Fruit fly (Drosophila melanogaster) S2 (cell line): ENCODE data around the gene Jon99Ciii.
"Not testable (repeated sequence)": the region's sequence is repeated elsewhere in the genome, so short reads cannot be mapped to it uniquely, and the experiment has no call there.

Experiments used
- CG8478 ChIP-seq: fragments of >200 bp; optimal IDR thresholded peaks from 2 replicates; lab custom pipeline; 2018
- CTCF ChIP-seq, 2 experiments: fragments of >200 bp; optimal IDR thresholded peaks; 2 replicates each; lab custom pipeline; 2018

Gene Jon99Ciii

DNA sequence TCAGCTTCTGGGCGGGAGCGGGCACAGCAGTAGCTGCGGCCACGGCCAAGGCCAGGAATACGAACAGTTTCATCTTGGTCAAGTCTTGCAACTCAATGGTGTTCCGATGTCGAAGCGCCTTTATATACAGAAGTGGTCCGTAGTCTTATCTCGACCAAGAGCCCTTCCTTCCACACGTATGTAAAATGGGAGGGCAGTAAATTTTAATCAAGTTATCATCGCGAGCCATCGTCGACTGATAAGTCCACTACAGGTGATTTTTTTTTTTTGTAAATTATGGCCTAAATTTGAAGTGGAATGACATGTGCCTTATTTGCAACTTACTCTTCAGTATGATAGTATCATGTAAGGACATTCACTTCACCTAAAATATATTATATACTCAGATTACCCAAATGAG, 2.5 kb downstream of the Jon99Ciii start, which contains the start of gene Jon99Cii:
Gene Jon99Cii, minus strand, starts transcription at position 101 of the 400 bp plus-strand sequence.
- TF ChIP-seq CTCF (optimal IDR thresholded peaks at IDR 0.05; lab: Kevin White, UChicago); CG8478 (lab: Kevin White, UChicago): not testable (repeated sequence)

DNA sequence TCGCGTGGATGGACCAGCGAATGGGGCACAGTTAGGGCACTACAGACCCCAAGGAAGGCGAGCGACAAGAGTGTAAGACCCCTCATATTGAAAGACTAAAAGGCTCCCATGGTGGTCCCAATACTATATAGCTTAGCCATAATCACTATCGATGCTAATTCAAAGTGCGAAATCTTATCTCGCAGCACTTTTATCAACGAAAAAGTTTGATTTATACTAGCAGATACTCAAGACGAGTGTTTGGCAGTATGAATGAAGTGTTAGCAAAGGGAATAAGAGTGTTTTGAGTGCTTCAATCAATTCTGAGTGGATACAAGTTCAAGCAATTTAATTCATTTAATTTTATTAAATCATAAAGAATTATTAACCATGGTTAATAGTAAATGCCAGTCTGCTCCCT, 4.1 kb downstream of the Jon99Ciii start, which contains the start of gene Jon99Ci:
Gene Jon99Ci, minus strand, starts transcription at position 101 of the 400 bp plus-strand sequence.
- no peak for TF ChIP-seq CG8478 (lab: Kevin White, UChicago)
- TF ChIP-seq CTCF (optimal IDR thresholded peaks at IDR 0.05; lab: Kevin White, UChicago), result no peak

DNA sequence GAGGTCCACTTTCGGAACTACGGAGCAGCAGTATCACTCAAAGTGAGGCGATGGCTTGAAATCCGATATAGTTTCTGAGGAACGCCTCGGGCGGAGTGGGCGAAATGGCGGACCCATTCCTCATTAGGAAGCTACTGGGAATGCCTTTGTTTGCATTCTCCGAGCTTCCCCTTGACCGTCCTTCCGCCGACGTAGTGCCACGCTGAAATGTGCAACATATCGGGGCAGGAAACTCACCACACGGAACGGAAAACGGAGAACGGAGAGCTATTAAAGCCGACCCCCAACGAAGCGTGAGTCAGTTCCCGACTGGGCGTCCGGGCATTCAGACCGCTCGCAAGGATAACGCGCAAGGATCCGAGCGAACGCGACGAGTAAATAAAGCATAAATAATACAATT, 4.9 kb downstream of the Jon99Ciii start, which contains the start of gene CG15522:
Gene CG15522, plus strand, starts transcription at position 301 of the 400 bp plus-strand sequence.
- no peak for TF ChIP-seq CG8478 (lab: Kevin White, UChicago)
- TF ChIP-seq CTCF (optimal IDR thresholded peaks at IDR 0.05; lab: Kevin White, UChicago), result no peak

DNA sequence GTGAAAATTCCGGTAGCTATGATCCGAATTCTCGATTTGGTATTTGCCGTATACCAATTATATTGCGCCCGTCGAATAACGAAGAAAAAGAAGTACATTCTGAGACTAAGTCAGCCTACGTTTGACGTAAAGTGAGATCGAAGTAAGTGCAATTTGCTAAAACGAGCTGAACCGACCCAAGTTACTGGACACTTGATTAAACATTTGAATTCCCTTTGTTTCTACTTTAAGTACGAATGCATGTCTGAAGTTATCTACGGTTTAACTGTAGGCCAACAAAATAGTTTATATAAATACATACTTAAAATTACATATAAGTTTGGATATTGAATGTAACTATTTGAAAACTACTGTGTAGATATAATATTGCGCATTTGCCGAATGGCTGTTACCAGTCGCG, 8.3 kb downstream of the Jon99Ciii start, which contains the start of gene alpha-Man-Ic:
Gene alpha-Man-Ic, minus strand, starts transcription at position 101 of the 400 bp plus-strand sequence.
- no peak for TF ChIP-seq CG8478 (lab: Kevin White, UChicago)
- no peak for TF ChIP-seq CTCF (optimal IDR thresholded peaks at IDR 0.05; lab: Kevin White, UChicago)

DNA sequence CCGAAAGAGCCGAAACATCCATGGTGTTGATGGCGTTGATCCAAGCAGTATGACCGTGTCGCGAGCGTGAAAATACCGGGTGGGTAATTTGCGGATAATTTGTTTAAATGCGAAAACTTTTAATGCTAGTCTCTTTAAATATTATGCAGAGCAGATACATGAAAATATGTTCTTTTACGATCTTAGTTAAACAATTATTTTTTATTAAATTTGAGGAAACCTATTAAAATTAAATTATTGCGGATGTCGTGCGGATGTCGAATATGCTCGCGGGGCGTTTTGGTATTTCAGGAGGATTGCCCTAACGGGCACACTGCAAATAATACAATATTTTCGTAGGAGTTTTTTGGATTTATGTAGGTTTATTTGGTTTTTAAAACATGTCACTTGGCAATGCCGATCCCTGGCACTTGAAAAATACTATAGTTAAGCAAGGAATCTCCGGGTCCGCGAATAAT, 11.0 kb downstream of the Jon99Ciii start, which contains the start of the genes Cog7, CG42557 and CG42558:
Gene Cog7, minus strand, starts transcription at position 51 of the 458 bp plus-strand sequence.
Gene CG42557, plus strand, starts transcription at position 281 of the 458 bp plus-strand sequence.
Gene CG42558, plus strand, starts transcription at position 281 of the 458 bp plus-strand sequence.
- TF ChIP-seq CTCF (optimal IDR thresholded peaks at IDR 0.05; lab: Kevin White, UChicago), result no peak
- no peak for TF ChIP-seq CG8478 (lab: Kevin White, UChicago)

DNA sequence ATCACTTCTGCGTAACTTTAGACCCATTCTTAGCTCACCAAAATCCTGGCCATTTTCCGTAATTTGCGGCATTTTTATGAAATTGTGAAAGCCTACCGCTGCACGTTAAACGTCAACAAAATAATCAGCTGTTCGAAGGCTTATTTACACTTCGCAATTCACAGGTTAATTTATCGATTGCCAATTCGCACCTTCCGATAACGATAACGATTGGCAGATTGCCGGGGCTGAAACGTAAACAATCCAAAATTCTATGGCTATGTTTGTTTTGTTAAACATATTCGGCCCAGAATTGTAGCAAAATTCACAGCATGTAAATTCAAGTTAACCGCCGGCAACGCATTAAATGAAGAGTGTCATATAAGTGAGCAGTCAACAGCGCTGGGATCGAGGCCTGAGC, 13.7 kb downstream of the Jon99Ciii start, which contains the start of the genes eIF2Balpha and Vps13B:
Gene eIF2Balpha, minus strand, starts transcription at position 133 of the 400 bp plus-strand sequence.
Gene Vps13B, plus strand, starts transcription at position 223 of the 400 bp plus-strand sequence.
- no peak for TF ChIP-seq CTCF (optimal IDR thresholded peaks at IDR 0.05; lab: Kevin White, UChicago)

DNA sequence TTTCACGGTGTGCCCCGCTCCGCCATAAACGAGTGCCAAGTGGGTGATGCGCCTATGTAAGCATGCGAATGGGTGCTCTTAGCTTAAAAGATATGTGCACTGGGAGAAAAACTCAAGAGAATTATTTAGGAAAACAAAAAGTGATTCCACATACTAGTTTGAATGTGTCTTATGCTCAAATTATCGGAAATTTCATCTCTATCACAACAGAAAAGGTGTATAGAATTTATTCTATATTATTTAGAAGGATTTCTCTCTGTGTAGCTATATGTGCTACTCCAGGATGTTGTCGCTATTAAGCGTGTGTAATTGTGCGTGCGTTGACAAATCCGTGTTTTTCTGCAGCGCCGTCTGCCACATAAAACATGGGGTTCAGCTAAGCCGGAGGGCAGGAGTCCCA, 37.3 kb downstream of the Jon99Ciii start:
- TF ChIP-seq CG8478 (lab: Kevin White, UChicago) (no peak), CTCF (optimal IDR thresholded peaks at IDR 0.05; lab: Kevin White, UChicago) (no peak)

DNA sequence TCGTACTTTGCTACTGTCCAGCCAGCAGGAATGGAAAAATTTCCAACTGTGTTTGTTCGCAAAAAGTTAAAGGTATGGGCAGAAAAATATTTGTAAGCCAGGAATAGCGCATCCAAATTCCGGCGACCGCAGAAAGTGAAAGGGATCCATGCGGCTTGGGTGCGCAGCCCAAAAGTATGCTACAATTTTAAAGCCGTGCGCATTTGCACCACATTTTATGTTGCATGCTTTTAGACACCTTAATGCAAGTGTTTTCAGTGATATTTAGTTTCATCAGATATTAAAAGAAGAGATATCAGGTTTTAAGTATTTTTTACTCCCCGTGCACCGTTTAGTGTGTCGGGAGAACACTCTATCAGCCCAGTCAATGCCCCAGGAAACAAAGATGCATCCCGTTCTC, 41.1 kb downstream of the Jon99Ciii start:
- TF ChIP-seq CG8478 (lab: Kevin White, UChicago) (no peak), CTCF (optimal IDR thresholded peaks at IDR 0.05; lab: Kevin White, UChicago) (no peak)

DNA sequence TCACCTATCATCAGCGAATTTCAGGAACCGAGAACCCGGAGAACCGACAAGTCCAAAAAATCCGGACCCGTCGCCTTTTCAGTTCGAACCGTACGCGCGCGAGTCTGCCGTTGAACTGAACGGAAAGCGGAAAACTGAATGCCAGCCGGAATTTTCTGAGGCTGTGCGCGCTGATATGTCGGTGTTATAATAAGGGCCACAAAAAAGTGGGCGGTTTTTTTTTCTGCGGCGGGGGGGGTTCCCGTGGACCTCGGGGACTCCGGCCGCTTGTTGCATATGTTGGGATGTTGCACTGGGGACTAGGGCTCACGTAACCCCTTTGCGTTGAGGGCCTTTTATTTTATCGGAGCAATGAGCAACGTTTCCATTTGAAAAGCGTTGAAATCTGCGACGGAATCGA, 47.3 kb downstream of the Jon99Ciii start, which contains the start of gene TkR99D:
Gene TkR99D, minus strand, starts transcription at position 101 of the 400 bp plus-strand sequence.
- no peak for TF ChIP-seq CG8478 (lab: Kevin White, UChicago)
- TF ChIP-seq CTCF (optimal IDR thresholded peaks at IDR 0.05; lab: Kevin White, UChicago), result no peak
